Worm (Caenorhabditis elegans): ENCODE results near the gene samp-1.

Gene samp-1

ce11 chrII:11345570-11346029 is 42.9 kb downstream of the samp-1 start, which contains the start of gene nduf-11 (continued):
- TF ChIP-seq dox-1 (GFP tag; IDR thresholded peaks at IDR 0.05) = peak; percentile 61
- TF ChIP-seq let-607 (tag; optimal IDR thresholded peaks at IDR 0.05) = peak in 1 of 2 experiments; percentile 28
- TF ChIP-seq hmg-1.2 (GFP tag; IDR thresholded peaks at IDR 0.05) = peak; percentile 53
- TF ChIP-seq madf-6 (GFP tag; IDR thresholded peaks at IDR 0.05) = peak; percentile 80
- TF ChIP-seq ekl-4 (GFP tag; IDR thresholded peaks at IDR 0.05) = no peak
- no peak for TF ChIP-seq akir-1 (GFP tag; optimal IDR thresholded peaks at IDR 0.05)
- peak; percentile 5 for TF ChIP-seq K12H6.12 (tag; optimal IDR thresholded peaks at IDR 0.05)
- peak; percentile 81 for TF ChIP-seq attf-5 (GFP tag; optimal IDR thresholded peaks at IDR 0.05)
- peak; percentile 51 for TF ChIP-seq rcor-1 (GFP tag; IDR thresholded peaks at IDR 0.05)
- TF ChIP-seq Y56A3A.18 (GFP tag; IDR thresholded peaks at IDR 0.05) = 0 out of 2 replicates have a peak, but pooled peaks have one; percentile 57

- TF ChIP-seq madf-6 (GFP tag; IDR thresholded peaks at IDR 0.05) = peak; percentile 12; the same call in 1 of the 2 replicates
- no peak for TF ChIP-seq F39B2.1 (GFP tag; IDR thresholded peaks at IDR 0.05)
- TF ChIP-seq lsy-27 (tag; optimal IDR thresholded peaks at IDR 0.05; ENCODE audit: borderline replicate concordance, insufficient read depth) = no peak
- peak; percentile 30 for TF ChIP-seq tbp1 (GFP tag; optimal IDR thresholded peaks at IDR 0.05)
- TF ChIP-seq hsf-1 (GFP tag; IDR thresholded peaks at IDR 0.05) = 0 out of 2 replicates have a peak, but pooled peaks have one; percentile 39
- TF ChIP-seq attf-5 (GFP tag; optimal IDR thresholded peaks at IDR 0.05) = peak; percentile 90
- TF ChIP-seq efl-1 (GFP tag; optimal IDR thresholded peaks at IDR 0.05) = peak; percentile 72
- TF ChIP-seq nhr-80 (tag; optimal IDR thresholded peaks at IDR 0.05) = peak; percentile 42
- peak; percentile 77 for TF ChIP-seq ztf-18 (tag; optimal IDR thresholded peaks at IDR 0.05)
- TF ChIP-seq repo-1 (tag; optimal IDR thresholded peaks at IDR 0.05) = no peak
- TF ChIP-seq pha-4 (tag; optimal IDR thresholded peaks at IDR 0.05) = no peak
- TF ChIP-seq F57A8.1 (GFP tag; optimal IDR thresholded peaks at IDR 0.05) = no peak
- TF ChIP-seq madf-10 (tag; optimal IDR thresholded peaks at IDR 0.05) = peak; percentile 6
- peak; percentile 94 for TF ChIP-seq hmg-1.2 (GFP tag; IDR thresholded peaks at IDR 0.05)
- TF ChIP-seq D2030.7 (GFP tag; IDR thresholded peaks at IDR 0.05) = no peak
- TF ChIP-seq lin-40 (tag; optimal IDR thresholded peaks at IDR 0.05) = peak; percentile 64
- TF ChIP-seq tbx-9 (tag; optimal IDR thresholded peaks at IDR 0.05; ENCODE audit: borderline replicate concordance) = no peak
- TF ChIP-seq snpc-4 (GFP tag; optimal IDR thresholded peaks at IDR 0.05) = peak; percentile 12
- TF ChIP-seq snpc-4 (tag; optimal IDR thresholded peaks at IDR 0.05) = peak in 3 of 4 experiments; percentile 19 to 53 (median 50)
- no peak for TF ChIP-seq nhr-27 (tag; optimal IDR thresholded peaks at IDR 0.05)
- no peak for TF ChIP-seq lsl-1 (GFP tag; optimal IDR thresholded peaks at IDR 0.05)
- TF ChIP-seq unc-130 (GFP tag; optimal IDR thresholded peaks at IDR 0.05) = no peak
- TF ChIP-seq lir-1 (GFP tag; conservative IDR thresholded peaks at IDR 0.05) = 0 out of 2 replicates have a peak, but pooled peaks have one; percentile 10
- TF ChIP-seq dox-1 (GFP tag; IDR thresholded peaks at IDR 0.05) = peak; percentile 53
- TF ChIP-seq lin-35 (GFP tag; optimal IDR thresholded peaks at IDR 0.05) = peak in 2 of 3 experiments; percentile 38 to 63
- 0 out of 2 replicates have a peak, but pooled peaks have one; percentile 15 for TF ChIP-seq egl-44 (GFP tag; IDR thresholded peaks at IDR 0.05)
- no peak for TF ChIP-seq B0336.3 (GFP tag; IDR thresholded peaks at IDR 0.05)
- TF ChIP-seq cebp-1 (GFP tag; IDR thresholded peaks at IDR 0.05) = peak; percentile 62; the same call in 1 of the 2 replicates
- TF ChIP-seq cebp-1 (tag; optimal IDR thresholded peaks at IDR 0.05) = peak; percentile 91
- TF ChIP-seq K12H6.12 (tag; optimal IDR thresholded peaks at IDR 0.05) = peak; percentile 70
- TF ChIP-seq lin-54 (GFP tag; optimal IDR thresholded peaks at IDR 0.05) = peak; percentile 62
- no peak for TF ChIP-seq nfyb-1 (GFP tag; IDR thresholded peaks at IDR 0.05)
- peak; percentile 16 for TF ChIP-seq ceh-27 (GFP tag; optimal IDR thresholded peaks at IDR 0.05)
- TF ChIP-seq ZK185.1 (tag; optimal IDR thresholded peaks at IDR 0.05; ENCODE audit: poor library complexity, severe bottlenecking) = peak; percentile 22
- peak; percentile 61; the same call in 1 of the 2 replicates for TF ChIP-seq mcd-1 (GFP tag; IDR thresholded peaks at IDR 0.05)
- TF ChIP-seq pbrm-1 (GFP tag; IDR thresholded peaks at IDR 0.05) = 0 out of 2 replicates have a peak, but pooled peaks have one; percentile 16
Observed at ce11 chrII:11347878-11348556, 45.3 kb downstream of the samp-1 start, which contains the start of the genes B0491.6 and pigm-1. Gene B0491.6 (minus strand): TSS chrII:11348343. Gene pigm-1 (plus strand): TSS chrII:11348445.

Measured in whole organism, young adult.